Fruit fly (Drosophila melanogaster) whole organism, embryonic: ENCODE results near the gene Arc42.

Source experiments
- Atf6 ChIP-seq: fragments of 200-800 bp; sonication (Bioruptor generic); IDR thresholded peaks from 2 replicates; pipeline ENCODE4 v1.3.6; 2022; ENCODE audit warnings: missing biosample characterization, missing genetic modification characterization
- CG10147 ChIP-seq: fragments of 200-800 bp; sonication (Bioruptor generic); optimal IDR thresholded peaks from 2 replicates; lab custom pipeline; 2019; ENCODE audit warnings: missing biosample characterization, mild to moderate bottlenecking, missing genetic modification characterization, moderate library complexity
- CG10209 ChIP-seq: fragments of 200-800 bp; sonication (Bioruptor generic); optimal IDR thresholded peaks from 3 replicates; lab custom pipeline; 2017; ENCODE audit warnings: missing biosample characterization, mild to moderate bottlenecking, missing genetic modification characterization, missing genetic modification reagents
- CG10321 ChIP-seq: fragments of 200-800 bp; sonication (Bioruptor generic); IDR thresholded peaks from 2 replicates; pipeline ENCODE4 v1.3.6; 2022; ENCODE audit warnings: missing biosample characterization, missing genetic modification characterization
- CG10366 ChIP-seq: fragments of 200-800 bp; sonication (Bioruptor generic); IDR thresholded peaks from 2 replicates; pipeline ENCODE4 v1.3.6; 2022; ENCODE audit warnings: missing biosample characterization, missing genetic modification characterization
- CG10462 ChIP-seq: fragments of 200-800 bp; sonication (Bioruptor generic); optimal IDR thresholded peaks from 2 replicates; lab custom pipeline; 2016; ENCODE audit warnings: missing biosample characterization, missing genetic modification characterization
- CG11093 ChIP-seq: fragments of 200-800 bp; sonication (Bioruptor generic); IDR thresholded peaks from 3 replicates; pipeline ENCODE4 v1.3.6; 2022; ENCODE audit warnings: missing biosample characterization, missing genetic modification characterization
- CG12104 ChIP-seq: fragments of 200-800 bp; sonication (Bioruptor generic); optimal IDR thresholded peaks from 3 replicates; lab custom pipeline; 2016; ENCODE audit warnings: missing biosample characterization, missing genetic modification characterization
- CG13123 ChIP-seq: fragments of 200-800 bp; sonication (Bioruptor generic); optimal IDR thresholded peaks from 2 replicates; lab custom pipeline; 2016; ENCODE audit warnings: missing biosample characterization, missing genetic modification characterization
- CG13424 ChIP-seq: fragments of 200-800 bp; sonication (Bioruptor generic); optimal IDR thresholded peaks from 2 replicates; lab custom pipeline; 2019; ENCODE audit warnings: missing biosample characterization, mild to moderate bottlenecking, missing genetic modification characterization, moderate library complexity
- CG13775 ChIP-seq: fragments of 200-800 bp; sonication (Bioruptor generic); optimal IDR thresholded peaks from 3 replicates; lab custom pipeline; 2017; ENCODE audit warnings: missing biosample characterization, mild to moderate bottlenecking, missing genetic modification characterization
- CG15514 ChIP-seq: fragments of 200-800 bp; sonication (Bioruptor generic); optimal IDR thresholded peaks from 3 replicates; lab custom pipeline; 2017; ENCODE audit warnings: missing biosample characterization, missing genetic modification characterization, mild to moderate bottlenecking, moderate library complexity, missing genetic modification reagents
- CG2712 ChIP-seq: fragments of 200-800 bp; optimal IDR thresholded peaks from 3 replicates; lab custom pipeline; 2019; ENCODE audit warnings: missing biosample characterization, mild to moderate bottlenecking, missing genetic modification characterization, moderate library complexity
- CG31365 ChIP-seq: fragments of 200-800 bp; sonication (Bioruptor generic); optimal IDR thresholded peaks from 2 replicates; lab custom pipeline; 2018; ENCODE audit warnings: missing biosample characterization, mild to moderate bottlenecking, missing genetic modification characterization
- CG33213 ChIP-seq: fragments of 200-800 bp; sonication (Bioruptor generic); optimal IDR thresholded peaks from 3 replicates; lab custom pipeline; 2016; ENCODE audit warnings: missing biosample characterization, missing genetic modification characterization
- CG34376 ChIP-seq: fragments of 200-800 bp; sonication (Bioruptor generic); optimal IDR thresholded peaks from 2 replicates; lab custom pipeline; 2018; ENCODE audit warnings: missing biosample characterization, mild to moderate bottlenecking, missing genetic modification characterization
- CG4328 ChIP-seq: fragments of 200-800 bp; sonication (Bioruptor generic); optimal IDR thresholded peaks from 3 replicates; lab custom pipeline; 2017; ENCODE audit warnings: missing biosample characterization, missing genetic modification reagents, missing genetic modification characterization
- CG4404 ChIP-seq: fragments of 200-800 bp; sonication (Bioruptor generic); IDR thresholded peaks from 2 replicates; pipeline ENCODE4 v1.3.6; 2022; ENCODE audit warnings: missing biosample characterization, missing genetic modification characterization
- CG6791 ChIP-seq: fragments of 200-800 bp; sonication (Bioruptor generic); IDR thresholded peaks from 3 replicates; pipeline ENCODE4 v1.3.6; 2022; ENCODE audit warnings: missing biosample characterization, missing genetic modification characterization; ENCODE audit not compliant: partially characterized antibody
- CG6813 ChIP-seq: fragments of 200-800 bp; sonication (Bioruptor generic); optimal IDR thresholded peaks from 2 replicates; lab custom pipeline; 2017; ENCODE audit warnings: missing biosample characterization, missing genetic modification characterization, mild to moderate bottlenecking, moderate library complexity, missing genetic modification reagents
- CG7357 ChIP-seq: fragments of 200-800 bp; sonication (Bioruptor generic); IDR thresholded peaks from 3 replicates; pipeline ENCODE4 v1.3.6; 2022; ENCODE audit warnings: missing biosample characterization, missing genetic modification characterization
- CG8281 ChIP-seq: fragments of 200-800 bp; sonication (Bioruptor generic); optimal IDR thresholded peaks from 2 replicates; lab custom pipeline; 2018; ENCODE audit warnings: missing biosample characterization, mild to moderate bottlenecking, missing genetic modification characterization, moderate library complexity
- CG8359 ChIP-seq: fragments of 200-800 bp; sonication (Bioruptor generic); optimal IDR thresholded peaks from 2 replicates; lab custom pipeline; 2017; ENCODE audit warnings: missing biosample characterization, mild to moderate bottlenecking, missing genetic modification characterization, borderline replicate concordance
- CG9797 ChIP-seq: fragments of 200-800 bp; sonication (Bioruptor generic); optimal IDR thresholded peaks from 3 replicates; lab custom pipeline; 2018; ENCODE audit warnings: missing biosample characterization, mild to moderate bottlenecking, missing genetic modification characterization
- CG9817 ChIP-seq: fragments of 200-800 bp; sonication (Bioruptor generic); optimal IDR thresholded peaks from 2 replicates; lab custom pipeline; 2018; ENCODE audit warnings: missing biosample characterization, mild to moderate bottlenecking, missing genetic modification characterization, moderate library complexity
- CG9876 ChIP-seq: fragments of 200-800 bp; sonication (Bioruptor generic); optimal IDR thresholded peaks from 2 replicates; lab custom pipeline; 2016; ENCODE audit warnings: missing biosample characterization, missing genetic modification characterization
- CG9932 ChIP-seq: fragments of 200-800 bp; sonication (Bioruptor generic); IDR thresholded peaks from 2 replicates; pipeline ENCODE4 v1.3.6; 2022; ENCODE audit warnings: missing biosample characterization, missing genetic modification characterization
- Dip3 ChIP-seq: fragments of 200-800 bp; sonication (Bioruptor generic); optimal IDR thresholded peaks from 3 replicates; lab custom pipeline; 2016; ENCODE audit warnings: missing biosample characterization, missing genetic modification characterization
- Doc2 ChIP-seq: fragments of 200-800 bp; sonication (Bioruptor generic); IDR thresholded peaks from 2 replicates; pipeline ENCODE4 v1.3.6; 2022; ENCODE audit warnings: missing biosample characterization, missing genetic modification characterization
- Hey ChIP-seq: fragments of 200-800 bp; sonication (Bioruptor generic); optimal IDR thresholded peaks from 3 replicates; lab custom pipeline; 2018; ENCODE audit warnings: missing biosample characterization, mild to moderate bottlenecking, missing genetic modification characterization
- Lpt ChIP-seq: fragments of >200 bp; optimal IDR thresholded peaks from 2 replicates; lab custom pipeline; 2018; ENCODE audit warnings: missing biosample characterization, missing genetic modification characterization
- Poxn ChIP-seq: fragments of 200-800 bp; sonication (Bioruptor generic); IDR thresholded peaks from 2 replicates; pipeline ENCODE4 v1.3.6; 2022; ENCODE audit warnings: missing biosample characterization, missing genetic modification characterization
- Taf1 ChIP-seq: fragments of 200-800 bp; sonication (Bioruptor generic); IDR thresholded peaks from 2 replicates; pipeline ENCODE4 v1.3.6; 2022; ENCODE audit warnings: missing biosample characterization, missing genetic modification characterization
- al ChIP-seq: fragments of 200-800 bp; sonication (Bioruptor generic); IDR thresholded peaks from 2 replicates; pipeline ENCODE4 v1.3.6; 2022; ENCODE audit warnings: missing biosample characterization, missing genetic modification characterization
- cas ChIP-seq: fragments of 200-800 bp; sonication (Bioruptor generic); IDR thresholded peaks from 2 replicates; pipeline ENCODE4 v1.3.6; 2022; ENCODE audit warnings: missing biosample characterization, missing genetic modification characterization
- chm ChIP-seq: fragments of 200-800 bp; sonication (Bioruptor generic); IDR thresholded peaks from 2 replicates; pipeline ENCODE4 v1.3.6; 2022; ENCODE audit warnings: missing biosample characterization, missing genetic modification characterization
- cwo ChIP-seq: fragments of 200-800 bp; sonication (Bioruptor generic); optimal IDR thresholded peaks from 3 replicates; lab custom pipeline; 2017; ENCODE audit warnings: missing biosample characterization, missing genetic modification characterization, mild to moderate bottlenecking, moderate library complexity, missing genetic modification reagents
- da ChIP-seq: fragments of 200-800 bp; sonication (Bioruptor generic); optimal IDR thresholded peaks from 2 replicates; lab custom pipeline; 2016; ENCODE audit warnings: missing biosample characterization, missing genetic modification characterization
- danr ChIP-seq: fragments of 200-800 bp; sonication (Bioruptor generic); IDR thresholded peaks from 2 replicates; pipeline ENCODE4 v1.3.6; 2022; ENCODE audit warnings: missing biosample characterization, missing genetic modification characterization
- grau ChIP-seq: fragments of 200-800 bp; optimal IDR thresholded peaks from 3 replicates; lab custom pipeline; 2019; ENCODE audit warnings: missing biosample characterization, mild to moderate bottlenecking, missing genetic modification characterization, moderate library complexity
- gsb ChIP-seq: fragments of 200-800 bp; sonication (Bioruptor generic); IDR thresholded peaks from 2 replicates; pipeline ENCODE4 v1.3.6; 2022; ENCODE audit warnings: missing biosample characterization, missing genetic modification characterization
- kay ChIP-seq: fragments of 200-800 bp; sonication (Bioruptor generic); optimal IDR thresholded peaks from 2 replicates; lab custom pipeline; 2016; ENCODE audit warnings: missing biosample characterization, missing genetic modification characterization
- lola ChIP-seq, 3 experiments: fragments of >200 bp in 2 of 3; fragments of 200-800 bp in 1 of 3; sonication (Bioruptor generic) in 1 of 3; optimal IDR thresholded peaks; 2 replicates each; lab custom pipeline; 2017 to 2019; ENCODE audit warnings: missing biosample characterization in 3 of 3, missing genetic modification characterization in 3 of 3, mild to moderate bottlenecking in 1 of 3, moderate library complexity in 1 of 3
- peb ChIP-seq: fragments of 200-800 bp; sonication (Bioruptor generic); IDR thresholded peaks from 2 replicates; pipeline ENCODE4 v1.3.6; 2022; ENCODE audit warnings: missing biosample characterization, missing genetic modification characterization
- prd ChIP-seq, 3 experiments: fragments of >200 bp in 2 of 3; fragments of 200-800 bp in 1 of 3; sonication (Bioruptor generic) in 1 of 3; optimal IDR thresholded peaks in 2 of 3; IDR thresholded peaks in 1 of 3; 2 replicates in 2 of 3; 3 replicates in 1 of 3; pipeline versions ENCODE4 v1.3.6 to Lab custom; 2017 to 2022; ENCODE audit warnings: missing biosample characterization in 1 of 3, missing genetic modification characterization in 1 of 3
- pzg ChIP-seq: fragments of 200-800 bp; sonication (Bioruptor generic); optimal IDR thresholded peaks from 3 replicates; lab custom pipeline; 2018; ENCODE audit warnings: missing biosample characterization, mild to moderate bottlenecking, missing genetic modification characterization, moderate library complexity
- sens-2 ChIP-seq: fragments of 200-800 bp; sonication (Bioruptor generic); IDR thresholded peaks from 2 replicates; pipeline ENCODE4 v1.3.6; 2022; ENCODE audit warnings: missing biosample characterization, missing genetic modification characterization
- seq ChIP-seq: fragments of 200-800 bp; sonication (Bioruptor generic); IDR thresholded peaks from 2 replicates; pipeline ENCODE4 v1.3.6; 2022; ENCODE audit warnings: missing biosample characterization, missing genetic modification characterization
- trem ChIP-seq: fragments of 200-800 bp; optimal IDR thresholded peaks from 3 replicates; lab custom pipeline; 2019; ENCODE audit warnings: missing biosample characterization, mild to moderate bottlenecking, missing genetic modification characterization, moderate library complexity
- trh ChIP-seq: fragments of 200-800 bp; sonication (Bioruptor generic); optimal IDR thresholded peaks from 2 replicates; lab custom pipeline; 2016; ENCODE audit warnings: missing biosample characterization, missing genetic modification characterization
- vfl ChIP-seq: fragments of 200-800 bp; sonication (Bioruptor generic); optimal IDR thresholded peaks from 2 replicates; lab custom pipeline; 2016; ENCODE audit warnings: missing biosample characterization, missing genetic modification characterization

Gene Arc42

DNA sequence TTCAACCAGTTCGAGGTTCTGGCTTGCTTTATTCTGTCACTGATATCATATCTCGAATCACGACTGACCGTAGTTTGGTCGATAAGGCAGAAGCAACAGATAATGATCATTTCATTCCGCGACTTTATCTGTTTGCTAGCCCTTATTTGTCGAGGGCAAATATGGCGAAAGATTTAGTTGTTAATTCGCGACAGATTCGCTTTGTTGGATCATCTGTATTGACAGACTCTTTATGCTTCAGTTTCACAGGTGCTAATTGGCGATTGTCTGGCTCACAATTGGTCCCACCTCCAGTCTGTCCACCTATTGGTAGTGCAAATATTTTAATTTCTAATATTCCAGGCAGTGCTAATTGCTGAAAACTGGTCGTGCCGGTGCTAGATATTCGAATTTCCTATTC is 46.8 kb downstream of the Arc42 start (continued):
- no peak for TF ChIP-seq chm (GFP tag; lab: Robert Waterston, UW)
- no peak for TF ChIP-seq CG34376 (GFP tag; lab: Kevin White, UChicago)
- no peak for TF ChIP-seq danr (GFP tag; lab: Robert Waterston, UW)
- TF ChIP-seq CG15514 (GFP tag; lab: Kevin White, UChicago): peak; percentile 45
- TF ChIP-seq Poxn (GFP tag; lab: Robert Waterston, UW): no peak
- no peak for TF ChIP-seq kay (GFP tag; lab: Kevin White, UChicago)
- no peak for TF ChIP-seq CG2712
- TF ChIP-seq CG12104 (GFP tag; lab: Kevin White, UChicago): no peak
- no peak for TF ChIP-seq peb (GFP tag; lab: Robert Waterston, UW)
- no peak for TF ChIP-seq CG8359
- TF ChIP-seq CG6791 (GFP tag; lab: Robert Waterston, UW): no peak
- TF ChIP-seq cwo (GFP tag; lab: Kevin White, UChicago): peak; percentile 8
- no peak for TF ChIP-seq Lpt (GFP tag; lab: Kevin White, UChicago)
- no peak for TF ChIP-seq al (GFP tag; lab: Robert Waterston, UW)
- no peak for TF ChIP-seq CG13424 (tag; lab: Kevin White, UChicago)
- no peak for TF ChIP-seq CG31365 (tag; lab: Kevin White, UChicago)
- TF ChIP-seq CG9817: peak; percentile 10
- TF ChIP-seq sens-2 (GFP tag; lab: Robert Waterston, UW): no peak
- TF ChIP-seq Doc2: no peak
- peak; percentile 30 for TF ChIP-seq CG6813 (GFP tag; lab: Kevin White, UChicago)
- no peak for TF ChIP-seq CG9797 (GFP tag; lab: Kevin White, UChicago)
- TF ChIP-seq CG8281 (tag; lab: Kevin White, UChicago): no peak
- no peak for TF ChIP-seq pzg (GFP tag; lab: Kevin White, UChicago)
- TF ChIP-seq CG10366 (GFP tag; lab: Robert Waterston, UW): no peak
- TF ChIP-seq CG10147 (GFP tag; lab: Kevin White, UChicago): no peak
- no peak for TF ChIP-seq grau
- no peak for TF ChIP-seq CG7357 (GFP tag; lab: Robert Waterston, UW)
- no peak for TF ChIP-seq gsb (GFP tag; lab: Robert Waterston, UW)
- TF ChIP-seq CG10209: peak; percentile 4
- 0 out of 2 replicates have a peak, but pooled peaks have one; percentile 32 for TF ChIP-seq seq (GFP tag; lab: Robert Waterston, UW)
- TF ChIP-seq CG9932 (GFP tag; lab: Robert Waterston, UW): peak; percentile 29; the same call in 1 of the 2 replicates
- no peak for TF ChIP-seq prd (optimal IDR thresholded peaks at IDR 0.05; lab: Kevin White, UChicago)
- TF ChIP-seq prd (GFP tag; IDR thresholded peaks at IDR 0.05; lab: Robert Waterston, UW): no peak
- no peak for TF ChIP-seq vfl (GFP tag; lab: Kevin White, UChicago)
- no peak for TF ChIP-seq trh (GFP tag; lab: Kevin White, UChicago)
- TF ChIP-seq CG10462 (GFP tag; lab: Kevin White, UChicago): no peak
- no peak for TF ChIP-seq Taf1
- TF ChIP-seq Dip3 (GFP tag; lab: Kevin White, UChicago): peak; percentile 1
- no peak for TF ChIP-seq lola (GFP tag; optimal IDR thresholded peaks at IDR 0.05; lab: Kevin White, UChicago)
- no peak for TF ChIP-seq CG33213 (GFP tag; lab: Kevin White, UChicago)
- TF ChIP-seq CG4328 (GFP tag; lab: Kevin White, UChicago): no peak
- TF ChIP-seq Hey (tag; lab: Kevin White, UChicago): no peak
- no peak for TF ChIP-seq cas (GFP tag; lab: Robert Waterston, UW)
- TF ChIP-seq CG13775 (GFP tag; lab: Kevin White, UChicago): no peak
- no peak for TF ChIP-seq CG11093 (GFP tag; lab: Robert Waterston, UW)
- TF ChIP-seq CG4404 (GFP tag; lab: Robert Waterston, UW): no peak
- no peak for TF ChIP-seq CG9876
- peak; percentile 62 for TF ChIP-seq Atf6 (GFP tag; lab: Robert Waterston, UW)
- no peak for TF ChIP-seq da
- no peak for TF ChIP-seq CG10321 (GFP tag; lab: Robert Waterston, UW)
- no peak for TF ChIP-seq CG13123 (GFP tag; lab: Kevin White, UChicago)
- no peak for TF ChIP-seq trem (tag; lab: Kevin White, UChicago)
